Fruit fly (Drosophila melanogaster) whole organism, pupa: ENCODE data around the gene Dus2.

Experiments
- CG32121 ChIP-seq: fragments of 200-800 bp; sonication (Bioruptor generic); IDR thresholded peaks from 2 replicates; pipeline ENCODE4 v1.3.6; 2022; ENCODE audit warnings: missing biosample characterization, missing genetic modification characterization
- CG34367 ChIP-seq: fragments of 200-800 bp; sonication (Bioruptor generic); optimal IDR thresholded peaks from 2 replicates; lab custom pipeline; 2018; ENCODE audit warnings: missing biosample characterization, mild to moderate bottlenecking, missing genetic modification characterization
- CG4496 ChIP-seq: fragments of 200-800 bp; sonication (Bioruptor generic); IDR thresholded peaks from 3 replicates; pipeline ENCODE4 v1.3.6; 2022; ENCODE audit warnings: missing biosample characterization, missing genetic modification characterization
- D1 ChIP-seq: fragments of 200-800 bp; sonication (Bioruptor generic); optimal IDR thresholded peaks from 2 replicates; lab custom pipeline; 2018; ENCODE audit warnings: missing biosample characterization, mild to moderate bottlenecking, missing genetic modification characterization, moderate library complexity
- EcR ChIP-seq: fragments of 200-800 bp; sonication (Bioruptor generic); optimal IDR thresholded peaks from 3 replicates; lab custom pipeline; 2019; ENCODE audit warnings: missing biosample characterization, missing genetic modification characterization, mild to moderate bottlenecking, moderate library complexity, missing genetic modification reagents
- Pif1A ChIP-seq: fragments of 200-800 bp; sonication (Bioruptor generic); optimal IDR thresholded peaks from 3 replicates; lab custom pipeline; 2016; ENCODE audit warnings: missing biosample characterization, missing genetic modification characterization
- Snoo ChIP-seq: fragments of 200-800 bp; sonication (Bioruptor generic); optimal IDR thresholded peaks from 3 replicates; lab custom pipeline; 2017; ENCODE audit warnings: missing biosample characterization, mild to moderate bottlenecking, missing genetic modification characterization, inconsistent platforms

- no peak for TF ChIP-seq D1 (tag; lab: Kevin White, UChicago)
- TF ChIP-seq Snoo (tag; lab: Kevin White, UChicago): no peak
- TF ChIP-seq EcR (GFP tag; lab: Kevin White, UChicago): no peak
- no peak for TF ChIP-seq CG34367 (tag; lab: Kevin White, UChicago)
- TF ChIP-seq CG32121 (GFP tag; lab: Robert Waterston, UW): no peak
- TF ChIP-seq CG4496 (GFP tag; lab: Robert Waterston, UW): no peak
- TF ChIP-seq Pif1A: no peak
Measured at dm6 chrX:14201178-14201577, 36.6 kb upstream of the Dus2 start, which contains the start of gene Prp16.
